Worm (Caenorhabditis elegans) whole organism, L4/young adult: ENCODE measurements around the gene bir-1.

ENCODE experiments used
- W03F9.2 ChIP-seq: fragments of 150-350 bp; optimal IDR thresholded peaks from 2 replicates; lab custom pipeline; 2014; ENCODE audit warnings: missing biosample characterization, missing genetic modification characterization
- dao-5 ChIP-seq: sonication (generic microtip); optimal IDR thresholded peaks from 2 replicates; lab custom pipeline; 2016; ENCODE audit warnings: missing genotype, missing genetic modification characterization, moderate library complexity, missing compliant biosample characterization
- him-1 ChIP-seq: sonication (generic microtip); optimal IDR thresholded peaks from 2 replicates; lab custom pipeline; 2016; ENCODE audit warnings: missing genotype, missing genetic modification reagents, missing genetic modification characterization, missing compliant biosample characterization

bir-1 gene

ce11 chrV:11656469-11656868 is 12.2 kb downstream of the bir-1 start:
- no peak for TF ChIP-seq W03F9.2

ce11 chrV:11660566-11660965 is 16.3 kb downstream of the bir-1 start:
- TF ChIP-seq W03F9.2: no peak

ce11 chrV:11664875-11665384 is 20.7 kb downstream of the bir-1 start, which contains the start of gene ceh-27:
TSS of gene ceh-27 (minus strand) at chrV:11665102.
- no peak for TF ChIP-seq him-1
- no peak for TF ChIP-seq dao-5 (tag; lab: Kevin White, UChicago)
- no peak for TF ChIP-seq W03F9.2

ce11 chrV:11667176-11667575 is 22.9 kb downstream of the bir-1 start, which contains the start of gene F46F3.3:
TSS of gene F46F3.3 (plus strand) at chrV:11667476.
- TF ChIP-seq W03F9.2 (no peak), him-1 (no peak), dao-5 (tag; lab: Kevin White, UChicago) (no peak)

- TF ChIP-seq him-1 (no peak), dao-5 (tag; lab: Kevin White, UChicago) (no peak), W03F9.2 (no peak)
Observed at ce11 chrV:11672497-11672896, 28.2 kb downstream of the bir-1 start, which contains the start of gene lgc-44. TSS of gene lgc-44 (minus strand) at chrV:11672597.

ce11 chrV:11673746-11674365 is 29.6 kb downstream of the bir-1 start:
- TF ChIP-seq dao-5 (tag; lab: Kevin White, UChicago) (no peak), W03F9.2 (no peak), him-1 (no peak)

- no peak for TF ChIP-seq W03F9.2
- no peak for TF ChIP-seq dao-5 (tag; lab: Kevin White, UChicago)
- TF ChIP-seq him-1: no peak
Observed at ce11 chrV:11674594-11675579, 30.6 kb downstream of the bir-1 start.

ce11 chrV:11675638-11676037 is 31.4 kb downstream of the bir-1 start, which contains the start of gene ape-1:
TSS of gene ape-1 (plus strand) at chrV:11675938.
- TF ChIP-seq dao-5 (tag; lab: Kevin White, UChicago): no peak
- TF ChIP-seq him-1: no peak
- no peak for TF ChIP-seq W03F9.2

ce11 chrV:11676498-11676897 is 32.2 kb downstream of the bir-1 start:
- no peak for TF ChIP-seq W03F9.2
- no peak for TF ChIP-seq dao-5 (tag; lab: Kevin White, UChicago)
- TF ChIP-seq him-1: no peak

ce11 chrV:11677030-11677429 is 32.8 kb downstream of the bir-1 start:
- TF ChIP-seq dao-5 (tag; lab: Kevin White, UChicago) (no peak), W03F9.2 (no peak), him-1 (no peak)

ce11 chrV:11677494-11677893 is 33.2 kb downstream of the bir-1 start:
- TF ChIP-seq him-1 (no peak), dao-5 (tag; lab: Kevin White, UChicago) (no peak), W03F9.2 (no peak)

ce11 chrV:11680519-11681203 is 36.4 kb downstream of the bir-1 start:
- TF ChIP-seq him-1 (no peak), dao-5 (tag; lab: Kevin White, UChicago) (no peak), W03F9.2 (no peak)

- TF ChIP-seq W03F9.2 (no peak), dao-5 (tag; lab: Kevin White, UChicago) (no peak), him-1 (no peak)
Observed at ce11 chrV:11682858-11683257, 38.6 kb downstream of the bir-1 start.

- TF ChIP-seq W03F9.2: no peak
- no peak for TF ChIP-seq dao-5 (tag; lab: Kevin White, UChicago)
- no peak for TF ChIP-seq him-1
Observed at ce11 chrV:11686877-11687276, 42.6 kb downstream of the bir-1 start, which contains the start of gene W05E10.2. TSS of gene W05E10.2 (plus strand) at chrV:11687177.
